Fruit fly (Drosophila melanogaster): ENCODE results near the gene Cbp80.

DNA sequence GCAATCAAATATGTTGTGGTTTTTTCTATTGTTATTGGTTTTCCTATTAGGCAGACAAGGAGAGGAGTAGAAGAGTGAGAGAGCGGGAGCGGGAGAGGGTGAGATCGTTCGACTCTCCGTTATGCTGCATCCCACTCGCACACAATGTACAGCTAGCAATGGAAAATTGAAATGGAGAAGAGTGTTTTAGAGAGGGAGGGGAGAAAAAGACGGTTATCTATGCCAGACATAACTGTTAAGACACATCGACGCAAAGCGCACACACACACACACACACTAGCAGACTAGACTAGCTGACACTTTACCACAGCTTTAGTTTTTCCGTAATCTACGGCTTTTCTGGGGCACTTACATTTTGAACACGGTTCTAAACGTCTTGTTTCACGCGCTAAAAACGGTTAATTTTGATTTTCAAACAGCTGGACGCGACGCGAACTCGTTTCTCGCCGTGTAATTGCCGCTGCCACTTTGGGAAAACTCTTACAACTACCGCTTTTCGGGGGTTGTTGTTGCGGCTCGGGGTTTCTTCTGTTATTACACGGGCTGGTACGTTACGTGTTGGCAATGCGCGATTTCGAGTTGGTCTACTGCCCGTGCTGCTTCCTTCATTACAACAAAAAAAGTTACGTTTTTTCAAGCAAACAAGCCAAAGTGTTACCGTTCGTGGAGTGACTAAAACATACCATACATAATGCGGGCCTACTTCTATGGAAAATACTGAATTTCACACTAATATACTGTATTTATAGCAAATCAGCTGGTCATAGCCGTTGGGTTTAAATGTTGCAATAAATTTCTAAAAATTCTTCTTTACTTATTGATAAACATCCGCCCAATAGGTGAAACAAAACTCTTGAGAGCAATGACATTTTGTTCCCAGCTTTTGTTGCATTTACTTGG is 29.3 kb downstream of the Cbp80 start, which contains the start of gene fzr:
- TF ChIP-seq phol (tag; optimal IDR thresholded peaks at IDR 0.05) (no peak), CG14965 (GFP tag; optimal IDR thresholded peaks at IDR 0.05; ENCODE audit: borderline replicate concordance) (no peak), Dip2 (GFP tag; IDR thresholded peaks at IDR 0.05) (no peak), CG32772 (GFP tag; IDR thresholded peaks at IDR 0.05) (no peak), pum (GFP tag; optimal IDR thresholded peaks at IDR 0.05) (no peak), HmgD (GFP tag; optimal IDR thresholded peaks at IDR 0.05) (no peak), croc (GFP tag; conservative IDR thresholded peaks at IDR 0.05) (no peak), CkIIα-i1 (GFP tag; IDR thresholded peaks at IDR 0.05) (no peak), CG6689 (GFP tag; IDR thresholded peaks at IDR 0.05) (no peak), ems (GFP tag; optimal IDR thresholded peaks at IDR 0.05) (no peak), CG10267 (tag; optimal IDR thresholded peaks at IDR 0.05) (no peak), chn (GFP tag; optimal IDR thresholded peaks at IDR 0.05) (no peak)
